Worm (Caenorhabditis elegans) whole organism, L1 larva: ENCODE measurements around the gene clec-264.

Experiments
- Y116A8C.19 ChIP-seq: sonication (generic microtip); optimal IDR thresholded peaks from 2 replicates; lab custom pipeline; 2016; ENCODE audit warnings: missing compliant biosample characterization, missing genetic modification characterization, borderline replicate concordance
- aha-1 ChIP-seq: fragments of 150-350 bp; optimal IDR thresholded peaks from 2 replicates; lab custom pipeline; 2014; ENCODE audit warnings: missing biosample characterization, missing genetic modification characterization
- alr-1 ChIP-seq: fragments of 200-800 bp; sonication (Bioruptor generic); optimal IDR thresholded peaks from 2 replicates; lab custom pipeline; 2018; ENCODE audit warnings: borderline replicate concordance, mild to moderate bottlenecking, missing genetic modification characterization, missing compliant biosample characterization
- ceh-82 ChIP-seq, 3 experiments: fragments of 150-350 bp in 1 of 3; sonication (generic microtip) in 2 of 3; optimal IDR thresholded peaks; 2 replicates each; lab custom pipeline; 2014 to 2017; ENCODE audit warnings: missing biosample characterization in 3 of 3, missing genetic modification characterization in 3 of 3
- ces-1 ChIP-seq: fragments of 150-350 bp; optimal IDR thresholded peaks from 2 replicates; lab custom pipeline; 2014; ENCODE audit warnings: missing biosample characterization, missing genetic modification reagents, missing genetic modification characterization
- irx-1 ChIP-seq: sonication (generic microtip); optimal IDR thresholded peaks from 2 replicates; lab custom pipeline; 2016; ENCODE audit warnings: missing genetic modification characterization, missing compliant biosample characterization
- isw-1 ChIP-seq: fragments of 200-800 bp; sonication (Bioruptor generic); IDR thresholded peaks from 2 replicates; pipeline ENCODE4 v1.3.6; 2022; ENCODE audit warnings: missing genetic modification characterization, missing compliant biosample characterization
- jun-1 ChIP-seq: fragments of 150-350 bp; optimal IDR thresholded peaks from 2 replicates; lab custom pipeline; 2014; ENCODE audit warnings: missing biosample characterization, missing genetic modification reagents, missing genetic modification characterization
- mdl-1 ChIP-seq, 2 experiments: fragments of 150-350 bp; optimal IDR thresholded peaks; 2 replicates each; lab custom pipeline; 2014 to 2017; ENCODE audit warnings: missing biosample characterization in 2 of 2, missing genetic modification characterization in 2 of 2, inconsistent platforms in 1 of 2
- nhr-237 ChIP-seq: fragments of 150-350 bp; optimal IDR thresholded peaks from 2 replicates; lab custom pipeline; 2014; ENCODE audit warnings: missing biosample characterization, missing genetic modification characterization
- nhr-28 ChIP-seq: fragments of 150-350 bp; optimal IDR thresholded peaks from 2 replicates; lab custom pipeline; 2014; ENCODE audit warnings: missing biosample characterization, missing genetic modification characterization
- nhr-90 ChIP-seq: sonication (generic microtip); optimal IDR thresholded peaks from 2 replicates; lab custom pipeline; 2016; ENCODE audit warnings: mild to moderate bottlenecking, missing genetic modification characterization, missing compliant biosample characterization; ENCODE audit not compliant: poor library complexity
- tbx-2 ChIP-seq: sonication (generic microtip); optimal IDR thresholded peaks from 2 replicates; lab custom pipeline; 2016; ENCODE audit warnings: missing genetic modification characterization, missing compliant biosample characterization
- ztf-11 ChIP-seq, 2 experiments: sonication (generic microtip); optimal IDR thresholded peaks; 2 replicates each; lab custom pipeline; 2016 to 2017; ENCODE audit warnings: missing genetic modification characterization in 2 of 2, missing biosample characterization in 1 of 2, missing compliant biosample characterization in 1 of 2

DNA sequence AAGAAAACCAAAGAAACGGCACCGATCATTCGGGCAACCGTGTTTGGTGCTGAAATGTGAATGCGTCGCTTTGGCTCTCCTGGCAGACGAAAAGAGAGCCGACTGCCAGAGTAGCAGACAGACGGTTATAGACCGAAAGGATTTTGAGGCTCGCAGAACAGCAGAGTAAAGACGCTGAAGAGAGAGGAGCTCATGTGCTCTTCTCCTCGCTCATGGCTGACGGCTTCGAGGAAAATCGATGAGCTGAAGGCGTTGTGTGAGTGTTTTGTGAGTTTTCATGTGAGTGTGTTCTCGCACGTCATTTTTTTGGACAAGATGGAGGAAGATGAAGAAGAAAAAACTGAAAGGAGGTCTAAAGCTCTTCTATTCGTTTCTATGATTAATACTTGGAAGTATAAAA, 21.7 kb downstream of the clec-264 start, which contains the start of gene sbt-1:
- TF ChIP-seq mdl-1 (tag; optimal IDR thresholded peaks at IDR 0.05; lab: Kevin White, UChicago) (peak in 1 of 2 experiments; percentile 45), nhr-237 (tag; lab: Kevin White, UChicago) (no peak), alr-1 (tag; lab: Kevin White, UChicago) (no peak), ceh-82 (tag; optimal IDR thresholded peaks at IDR 0.05; lab: Kevin White, UChicago) (peak; percentile 58 to 85 (median 61)), nhr-28 (tag; lab: Kevin White, UChicago) (no peak), isw-1 (GFP tag; lab: Robert Waterston, UW) (peak; percentile 69), aha-1 (tag; lab: Kevin White, UChicago) (no peak), tbx-2 (peak; percentile 63), jun-1 (peak; percentile 11), ces-1 (GFP tag; lab: Kevin White, UChicago) (peak; percentile 55), irx-1 (tag; lab: Kevin White, UChicago) (no peak), Y116A8C.19 (tag; lab: Kevin White, UChicago) (no peak), nhr-90 (tag; lab: Kevin White, UChicago) (no peak), ztf-11 (tag; optimal IDR thresholded peaks at IDR 0.05; lab: Kevin White, UChicago) (no peak)
